Worm (Caenorhabditis elegans): ENCODE results near the gene hlh-29.

ce11 chrX:17563411-17563810 is 15.0 kb upstream of the hlh-29 start, which contains the start of gene F31A3.5:
- TF ChIP-seq ceh-31 (tag; optimal IDR thresholded peaks at IDR 0.05) (no peak), ceh-30 (tag; optimal IDR thresholded peaks at IDR 0.05) (no peak), lin-11 (tag; optimal IDR thresholded peaks at IDR 0.05) (no peak), fkh-10 (GFP tag; optimal IDR thresholded peaks at IDR 0.05) (no peak)

Measured in whole organism, late embryonic.